Worm (Caenorhabditis elegans) whole organism, young adult: Measurements from ENCODE around the gene F49C12.11.

Experiments
- B0019.2 ChIP-seq: fragments of 200-800 bp; sonication (Bioruptor generic); conservative IDR thresholded peaks from 2 replicates; pipeline ENCODE4 v1.3.6; 2022; ENCODE audit warnings: missing genetic modification reagents, missing genetic modification characterization, missing compliant biosample characterization
- B0035.1 ChIP-seq: sonication (generic microtip); optimal IDR thresholded peaks from 2 replicates; lab custom pipeline; 2016; ENCODE audit warnings: missing genetic modification characterization, mild to moderate bottlenecking, missing compliant biosample characterization, missing genotype, missing genetic modification reagents
- C06A6.2 ChIP-seq: fragments of 200-800 bp; sonication (Bioruptor generic); conservative IDR thresholded peaks from 2 replicates; pipeline ENCODE4 v1.3.6; 2022; ENCODE audit warnings: missing genetic modification characterization, missing compliant biosample characterization
- C17E4.6 ChIP-seq: fragments of 200-800 bp; sonication (Bioruptor generic); IDR thresholded peaks from 2 replicates; pipeline ENCODE4 v1.3.6; 2022; ENCODE audit warnings: missing genetic modification reagents, missing genetic modification characterization, missing compliant biosample characterization
- D2030.7 ChIP-seq: fragments of 200-800 bp; sonication (Bioruptor generic); IDR thresholded peaks from 2 replicates; pipeline ENCODE4 v1.3.6; 2022; ENCODE audit warnings: missing genetic modification reagents, missing genetic modification characterization, missing compliant biosample characterization
- F39B2.1 ChIP-seq: fragments of 200-800 bp; sonication (Bioruptor generic); IDR thresholded peaks from 2 replicates; pipeline ENCODE4 v1.3.6; 2022; ENCODE audit warnings: missing genetic modification reagents, missing genetic modification characterization, missing compliant biosample characterization
- T07F8.4 ChIP-seq: sonication (generic microtip); optimal IDR thresholded peaks from 2 replicates; lab custom pipeline; 2016; ENCODE audit warnings: mild to moderate bottlenecking, missing genetic modification characterization, moderate library complexity, missing compliant biosample characterization
- Y95B8A.8 ChIP-seq: fragments of 200-800 bp; sonication (Bioruptor generic); IDR thresholded peaks from 2 replicates; pipeline ENCODE4 v1.3.6; 2022; ENCODE audit warnings: missing genetic modification reagents, missing genetic modification characterization, missing compliant biosample characterization
- akir-1 ChIP-seq: fragments of 200-800 bp; sonication (Bioruptor generic); optimal IDR thresholded peaks from 2 replicates; lab custom pipeline; 2018; ENCODE audit warnings: mild to moderate bottlenecking, missing genetic modification characterization, moderate library complexity, missing compliant biosample characterization
- ama-1 ChIP-seq, 3 experiments: fragments of 150-350 bp in 1 of 3; sonication (generic microtip) in 2 of 3; optimal IDR thresholded peaks; 2 replicates each; lab custom pipeline; 2014 to 2018; ENCODE audit warnings: missing biosample characterization in 2 of 3, missing genetic modification characterization in 2 of 3, missing genetic modification reagents in 2 of 3
- aptf-2 ChIP-seq: fragments of 200-800 bp; sonication (Bioruptor generic); conservative IDR thresholded peaks from 2 replicates; pipeline ENCODE4 v1.3.6; 2022; ENCODE audit warnings: missing genetic modification reagents, missing genetic modification characterization, missing compliant biosample characterization
- attf-3 ChIP-seq: fragments of 200-800 bp; sonication (Bioruptor generic); conservative IDR thresholded peaks from 2 replicates; pipeline ENCODE4 v1.3.6; 2022; ENCODE audit warnings: missing genetic modification reagents, missing genetic modification characterization, missing compliant biosample characterization
- attf-5 ChIP-seq: fragments of 200-800 bp; sonication (Bioruptor generic); optimal IDR thresholded peaks from 2 replicates; lab custom pipeline; 2018; ENCODE audit warnings: mild to moderate bottlenecking, missing genetic modification characterization, missing compliant biosample characterization
- attf-6 ChIP-seq: fragments of 200-800 bp; sonication (Bioruptor generic); IDR thresholded peaks from 2 replicates; pipeline ENCODE4 v1.3.6; 2022; ENCODE audit warnings: missing genetic modification reagents, missing genetic modification characterization, missing compliant biosample characterization
- ccch-3 ChIP-seq: fragments of 200-800 bp; sonication (Bioruptor generic); optimal IDR thresholded peaks from 2 replicates; lab custom pipeline; 2018; ENCODE audit warnings: mild to moderate bottlenecking, missing genetic modification characterization, missing compliant biosample characterization
- cebp-1 ChIP-seq, 2 experiments: fragments of 200-800 bp in 1 of 2; sonication (Bioruptor generic) in 1 of 2; sonication (generic microtip) in 1 of 2; IDR thresholded peaks in 1 of 2; optimal IDR thresholded peaks in 1 of 2; 2 replicates each; pipeline versions ENCODE4 v1.3.6 to Lab custom; 2017 to 2022; ENCODE audit warnings: missing compliant biosample characterization in 2 of 2, missing genetic modification characterization in 2 of 2, mild to moderate bottlenecking in 1 of 2, missing genetic modification reagents in 1 of 2, moderate library complexity in 1 of 2
- cebp-2 ChIP-seq: fragments of 200-800 bp; sonication (Bioruptor generic); IDR thresholded peaks from 2 replicates; pipeline ENCODE4 v1.3.6; 2022; ENCODE audit warnings: missing genetic modification characterization, missing compliant biosample characterization
- egl-18 ChIP-seq: fragments of 200-800 bp; sonication (Bioruptor generic); IDR thresholded peaks from 2 replicates; pipeline ENCODE4 v1.3.6; 2022; ENCODE audit warnings: missing genetic modification reagents, missing genetic modification characterization, missing compliant biosample characterization
- egl-44 ChIP-seq: fragments of 200-800 bp; sonication (Bioruptor generic); IDR thresholded peaks from 2 replicates; pipeline ENCODE4 v1.3.6; 2022; ENCODE audit warnings: missing genetic modification reagents, missing genetic modification characterization, missing compliant biosample characterization
- egrh-3 ChIP-seq: fragments of 200-800 bp; sonication (Bioruptor generic); IDR thresholded peaks from 2 replicates; pipeline ENCODE4 v1.3.6; 2022; ENCODE audit warnings: missing genetic modification reagents, missing genetic modification characterization, missing compliant biosample characterization
- gei-17 ChIP-seq: fragments of 200-800 bp; sonication (Bioruptor generic); optimal IDR thresholded peaks from 2 replicates; lab custom pipeline; 2018; ENCODE audit warnings: mild to moderate bottlenecking, missing genetic modification characterization, missing compliant biosample characterization
- hmg-20 ChIP-seq: fragments of 200-800 bp; sonication (Bioruptor generic); IDR thresholded peaks from 2 replicates; pipeline ENCODE4 v1.3.6; 2022; ENCODE audit warnings: missing genetic modification reagents, missing genetic modification characterization, missing compliant biosample characterization
- hrde-1 ChIP-seq: sonication (generic microtip); optimal IDR thresholded peaks from 2 replicates; lab custom pipeline; 2016; ENCODE audit warnings: missing genetic modification characterization, mild to moderate bottlenecking, missing compliant biosample characterization, moderate library complexity, missing genotype, missing genetic modification reagents, borderline replicate concordance
- let-526 ChIP-seq: fragments of 200-800 bp; sonication (Bioruptor generic); IDR thresholded peaks from 2 replicates; pipeline ENCODE4 v1.3.6; 2022; ENCODE audit warnings: missing genetic modification reagents, missing genetic modification characterization, missing compliant biosample characterization
- lin-40 ChIP-seq: sonication (generic microtip); optimal IDR thresholded peaks from 2 replicates; lab custom pipeline; 2016; ENCODE audit warnings: missing genetic modification characterization, mild to moderate bottlenecking, missing compliant biosample characterization, missing genotype, missing genetic modification reagents
- lin-54 ChIP-seq: fragments of 200-800 bp; sonication (Bioruptor generic); optimal IDR thresholded peaks from 2 replicates; lab custom pipeline; 2018; ENCODE audit warnings: mild to moderate bottlenecking, missing genetic modification characterization, missing compliant biosample characterization
- lsy-27 ChIP-seq: sonication (generic microtip); optimal IDR thresholded peaks from 2 replicates; lab custom pipeline; 2017; ENCODE audit warnings: missing genetic modification characterization, mild to moderate bottlenecking, missing compliant biosample characterization, antibody characterized with exemption, missing genotype, borderline replicate concordance; ENCODE audit not compliant: insufficient read depth
- madf-10 ChIP-seq: sonication (generic microtip); optimal IDR thresholded peaks from 2 replicates; lab custom pipeline; 2016; ENCODE audit warnings: mild to moderate bottlenecking, missing genetic modification characterization, missing compliant biosample characterization
- mcd-1 ChIP-seq: fragments of 200-800 bp; sonication (Bioruptor generic); IDR thresholded peaks from 2 replicates; pipeline ENCODE4 v1.3.6; 2022; ENCODE audit warnings: missing genetic modification reagents, missing genetic modification characterization, missing compliant biosample characterization
- mes-4 ChIP-seq: sonication (generic microtip); optimal IDR thresholded peaks from 2 replicates; lab custom pipeline; 2016; ENCODE audit warnings: missing genotype, missing genetic modification characterization, missing compliant biosample characterization
- nfyb-1 ChIP-seq: fragments of 200-800 bp; sonication (Bioruptor generic); IDR thresholded peaks from 2 replicates; pipeline ENCODE4 v1.3.6; 2022; ENCODE audit warnings: missing genetic modification reagents, missing genetic modification characterization, missing compliant biosample characterization
- nhr-120 ChIP-seq: fragments of 200-800 bp; sonication (Bioruptor generic); IDR thresholded peaks from 2 replicates; pipeline ENCODE4 v1.3.6; 2022; ENCODE audit warnings: missing genetic modification characterization, missing compliant biosample characterization
- nhr-179 ChIP-seq: sonication (generic microtip); optimal IDR thresholded peaks from 2 replicates; lab custom pipeline; 2016; ENCODE audit warnings: mild to moderate bottlenecking, missing genetic modification characterization, missing compliant biosample characterization
- nhr-80 ChIP-seq: sonication (generic microtip); optimal IDR thresholded peaks from 2 replicates; lab custom pipeline; 2016; ENCODE audit warnings: missing genetic modification characterization, missing compliant biosample characterization
- nhr-90 ChIP-seq: sonication (generic microtip); optimal IDR thresholded peaks from 2 replicates; lab custom pipeline; 2016; ENCODE audit warnings: missing genotype, mild to moderate bottlenecking, missing genetic modification characterization, missing compliant biosample characterization
- pbrm-1 ChIP-seq: fragments of 200-800 bp; sonication (Bioruptor generic); IDR thresholded peaks from 2 replicates; pipeline ENCODE4 v1.3.6; 2022; ENCODE audit warnings: missing genetic modification reagents, missing genetic modification characterization, missing compliant biosample characterization
- pha-4 ChIP-seq: fragments of 150-350 bp; sonication (generic microtip); optimal IDR thresholded peaks from 2 replicates; lab custom pipeline; 2014; ENCODE audit warnings: missing biosample characterization, missing genetic modification reagents, missing genetic modification characterization
- rcor-1 ChIP-seq: fragments of 200-800 bp; sonication (Bioruptor generic); IDR thresholded peaks from 2 replicates; pipeline ENCODE4 v1.3.6; 2022; ENCODE audit warnings: missing genetic modification reagents, missing genetic modification characterization, missing compliant biosample characterization
- repo-1 ChIP-seq: sonication (generic microtip); optimal IDR thresholded peaks from 2 replicates; lab custom pipeline; 2017; ENCODE audit warnings: mild to moderate bottlenecking, missing genetic modification characterization, missing compliant biosample characterization
- sdz-38 ChIP-seq: sonication (generic microtip); optimal IDR thresholded peaks from 2 replicates; lab custom pipeline; 2016; ENCODE audit warnings: missing genotype, missing genetic modification characterization, missing compliant biosample characterization
- snpc-4 ChIP-seq, 5 experiments: fragments of 150-350 bp in 1 of 5; sonication (generic microtip) in 4 of 5; optimal IDR thresholded peaks; 2 replicates each; lab custom pipeline; 2014 to 2018; ENCODE audit warnings: missing genetic modification characterization in 5 of 5, missing biosample characterization in 3 of 5, antibody characterized with exemption in 2 of 5, mild to moderate bottlenecking in 2 of 5, missing compliant biosample characterization in 2 of 5, missing genotype in 2 of 5, moderate library complexity in 2 of 5, missing genetic modification reagents in 1 of 5
- tbp1 ChIP-seq: fragments of 200-800 bp; sonication (Bioruptor generic); optimal IDR thresholded peaks from 2 replicates; lab custom pipeline; 2018; ENCODE audit warnings: mild to moderate bottlenecking, missing genetic modification characterization, missing compliant biosample characterization
- zfh-2 ChIP-seq: fragments of 200-800 bp; sonication (Bioruptor generic); conservative IDR thresholded peaks from 2 replicates; pipeline ENCODE4 v1.3.6; 2022; ENCODE audit warnings: missing genetic modification reagents, missing genetic modification characterization, missing compliant biosample characterization
- zim-3 ChIP-seq: sonication (generic microtip); optimal IDR thresholded peaks from 2 replicates; lab custom pipeline; 2017; ENCODE audit warnings: mild to moderate bottlenecking, missing genetic modification characterization, moderate library complexity, missing compliant biosample characterization
- ztf-18 ChIP-seq: sonication (generic microtip); optimal IDR thresholded peaks from 2 replicates; lab custom pipeline; 2016; ENCODE audit warnings: missing genotype, mild to moderate bottlenecking, missing genetic modification characterization, missing compliant biosample characterization
- ztf-28 ChIP-seq: fragments of 200-800 bp; sonication (Bioruptor generic); IDR thresholded peaks from 2 replicates; pipeline ENCODE4 v1.3.6; 2022; ENCODE audit warnings: missing genetic modification reagents, missing genetic modification characterization, missing compliant biosample characterization

The F49C12.11 gene

ce11 chrIV:9367852-9368627, 48.9 kb downstream of the F49C12.11 start (continued):
- TF ChIP-seq snpc-4 (GFP tag; optimal IDR thresholded peaks at IDR 0.05; lab: Kevin White, UChicago), result peak; percentile 10
- TF ChIP-seq snpc-4 (tag; optimal IDR thresholded peaks at IDR 0.05; lab: Kevin White, UChicago), result peak in 2 of 4 experiments; percentile 9 to 48
- no peak for TF ChIP-seq cebp-1 (GFP tag; IDR thresholded peaks at IDR 0.05; lab: Robert Waterston, UW)
- no peak for TF ChIP-seq cebp-1 (tag; optimal IDR thresholded peaks at IDR 0.05; lab: Kevin White, UChicago)
- TF ChIP-seq attf-3, result no peak
- TF ChIP-seq zim-3 (tag; lab: Kevin White, UChicago), result no peak
- TF ChIP-seq Y95B8A.8 (GFP tag; lab: Robert Waterston, UW), result no peak
- TF ChIP-seq ama-1 (optimal IDR thresholded peaks at IDR 0.05; lab: Kevin White, UChicago), result no peak
- no peak for TF ChIP-seq ama-1 (GFP tag; optimal IDR thresholded peaks at IDR 0.05; lab: Kevin White, UChicago)
- TF ChIP-seq gei-17 (GFP tag; lab: Kevin White, UChicago), result no peak
- no peak for TF ChIP-seq lsy-27 (tag; lab: Kevin White, UChicago)
- peak; percentile 70 for TF ChIP-seq lin-54 (GFP tag; lab: Kevin White, UChicago)
- TF ChIP-seq madf-10 (tag; lab: Kevin White, UChicago), result no peak
- TF ChIP-seq C17E4.6, result no peak
- no peak for TF ChIP-seq cebp-2 (GFP tag; lab: Robert Waterston, UW)
- TF ChIP-seq mcd-1, result peak; percentile 35; the same call in 1 of the 2 replicates
- peak; percentile 8 for TF ChIP-seq lin-40
- TF ChIP-seq let-526 (GFP tag; lab: Robert Waterston, UW), result no peak
- TF ChIP-seq nhr-179 (tag; lab: Kevin White, UChicago), result no peak
- peak; percentile 15 for TF ChIP-seq nhr-80
- TF ChIP-seq egl-44 (GFP tag; lab: Robert Waterston, UW), result no peak
- no peak for TF ChIP-seq nhr-90 (tag; lab: Kevin White, UChicago)
- TF ChIP-seq ccch-3, result no peak
- TF ChIP-seq akir-1, result no peak
- TF ChIP-seq pha-4 (tag; lab: Kevin White, UChicago), result no peak
- no peak for TF ChIP-seq ztf-18 (tag; lab: Kevin White, UChicago)
- no peak for TF ChIP-seq nfyb-1
- peak; percentile 20; the same call in 1 of the 2 replicates for TF ChIP-seq B0019.2 (GFP tag; lab: Robert Waterston, UW)
- TF ChIP-seq aptf-2 (GFP tag; lab: Robert Waterston, UW), result no peak
- no peak for TF ChIP-seq hmg-20 (GFP tag; lab: Robert Waterston, UW)
- 0 out of 2 replicates have a peak, but pooled peaks have one; percentile 22 for TF ChIP-seq attf-6 (GFP tag; lab: Robert Waterston, UW)
- no peak for TF ChIP-seq rcor-1 (GFP tag; lab: Robert Waterston, UW)
- TF ChIP-seq egl-18 (GFP tag; lab: Robert Waterston, UW), result no peak
- no peak for TF ChIP-seq nhr-120 (GFP tag; lab: Robert Waterston, UW)
- TF ChIP-seq tbp1 (GFP tag; lab: Kevin White, UChicago), result peak; percentile 13
- TF ChIP-seq pbrm-1 (GFP tag; lab: Robert Waterston, UW), result no peak
- no peak for TF ChIP-seq mes-4 (tag; lab: Kevin White, UChicago)
- no peak for TF ChIP-seq sdz-38 (tag; lab: Kevin White, UChicago)
- TF ChIP-seq C06A6.2 (GFP tag; lab: Robert Waterston, UW), result no peak
- no peak; the same call in none of the 2 replicates for TF ChIP-seq D2030.7
- no peak for TF ChIP-seq zfh-2
- TF ChIP-seq repo-1 (tag; lab: Kevin White, UChicago), result no peak
- TF ChIP-seq F39B2.1, result no peak
- TF ChIP-seq attf-5 (GFP tag; lab: Kevin White, UChicago), result peak; percentile 10
- TF ChIP-seq T07F8.4 (tag; lab: Kevin White, UChicago), result no peak
- no peak for TF ChIP-seq B0035.1 (tag; lab: Kevin White, UChicago)
- no peak for TF ChIP-seq egrh-3 (GFP tag; lab: Robert Waterston, UW)
- no peak for TF ChIP-seq ztf-28 (GFP tag; lab: Robert Waterston, UW)
- no peak for TF ChIP-seq hrde-1 (tag; lab: Kevin White, UChicago)
